Worm (Caenorhabditis elegans) whole organism, L2 larva: ENCODE data around the gene msp-55.
A peak's percentile ranks its signal among the peaks of the same experiment; 100 is the strongest.
"Not testable (repeated sequence)": the region's sequence is repeated elsewhere in the genome, so short reads cannot be mapped to it uniquely, and the experiment has no call there.

Experiments
- C34F6.9 ChIP-seq: fragments of 150-350 bp; optimal IDR thresholded peaks from 2 replicates; lab custom pipeline; 2014; ENCODE audit warnings: missing biosample characterization, missing genetic modification characterization
- F13H6.1 ChIP-seq: sonication (generic microtip); optimal IDR thresholded peaks from 2 replicates; lab custom pipeline; 2016; ENCODE audit warnings: missing genetic modification characterization, missing compliant biosample characterization
- ZK546.5 ChIP-seq: sonication (generic microtip); optimal IDR thresholded peaks from 2 replicates; lab custom pipeline; 2017; ENCODE audit warnings: missing biosample characterization, missing genetic modification characterization
- alr-1 ChIP-seq: fragments of 150-350 bp; optimal IDR thresholded peaks from 2 replicates; lab custom pipeline; 2014; ENCODE audit warnings: missing biosample characterization, missing genetic modification characterization
- aly-2 ChIP-seq: fragments of 150-350 bp; optimal IDR thresholded peaks from 2 replicates; lab custom pipeline; 2014; ENCODE audit warnings: missing biosample characterization, missing genetic modification characterization
- blmp-1 ChIP-seq: sonication (generic microtip); optimal IDR thresholded peaks from 2 replicates; lab custom pipeline; 2017; ENCODE audit warnings: missing genetic modification characterization, mild to moderate bottlenecking, missing compliant biosample characterization, antibody characterized with exemption, moderate library complexity; ENCODE audit not compliant: insufficient read depth
- ceh-16 ChIP-seq: fragments of 150-350 bp; optimal IDR thresholded peaks from 2 replicates; lab custom pipeline; 2014; ENCODE audit warnings: missing biosample characterization, missing genetic modification characterization
- dmd-4 ChIP-seq: sonication (generic microtip); optimal IDR thresholded peaks from 2 replicates; lab custom pipeline; 2017; ENCODE audit warnings: missing biosample characterization, missing genetic modification characterization
- elt-1 ChIP-seq: fragments of 150-350 bp; optimal IDR thresholded peaks from 2 replicates; lab custom pipeline; 2014; ENCODE audit warnings: missing biosample characterization, missing genetic modification characterization
- fos-1 ChIP-seq: fragments of 150-350 bp; optimal IDR thresholded peaks from 2 replicates; lab custom pipeline; 2014; ENCODE audit warnings: missing biosample characterization, missing genetic modification characterization
- lin-39 ChIP-seq: fragments of 150-350 bp; optimal IDR thresholded peaks from 2 replicates; lab custom pipeline; 2014; ENCODE audit warnings: missing biosample characterization, missing genetic modification reagents, missing genetic modification characterization
- lsy-2 ChIP-seq, 2 experiments: fragments of 150-350 bp in 1 of 2; sonication (generic microtip) in 1 of 2; optimal IDR thresholded peaks; 2 replicates each; lab custom pipeline; 2014 to 2017; ENCODE audit warnings: missing biosample characterization in 2 of 2, missing genetic modification characterization in 2 of 2
- mab-5 ChIP-seq: fragments of 150-350 bp; optimal IDR thresholded peaks from 2 replicates; lab custom pipeline; 2014; ENCODE audit warnings: missing biosample characterization, missing genetic modification characterization
- mbf-1 ChIP-seq: sonication (generic microtip); optimal IDR thresholded peaks from 2 replicates; lab custom pipeline; 2017; ENCODE audit warnings: missing biosample characterization, missing genetic modification characterization
- mdl-1 ChIP-seq, 2 experiments: fragments of 150-350 bp in 1 of 2; sonication (generic microtip) in 1 of 2; optimal IDR thresholded peaks; 2 replicates each; lab custom pipeline; 2017; ENCODE audit warnings: missing biosample characterization in 2 of 2, missing genetic modification characterization in 2 of 2
- nhr-10 ChIP-seq: sonication (generic microtip); optimal IDR thresholded peaks from 2 replicates; lab custom pipeline; 2017; ENCODE audit warnings: missing biosample characterization, missing genetic modification characterization
- nhr-11 ChIP-seq: fragments of 150-350 bp; optimal IDR thresholded peaks from 2 replicates; lab custom pipeline; 2014; ENCODE audit warnings: missing biosample characterization, missing genetic modification characterization
- nhr-12 ChIP-seq: fragments of 150-350 bp; optimal IDR thresholded peaks from 2 replicates; lab custom pipeline; 2014; ENCODE audit warnings: missing biosample characterization, missing genetic modification characterization
- nhr-129 ChIP-seq: fragments of 150-350 bp; optimal IDR thresholded peaks from 2 replicates; lab custom pipeline; 2014; ENCODE audit warnings: missing biosample characterization, missing genetic modification characterization
- nhr-23 ChIP-seq: fragments of 150-350 bp; optimal IDR thresholded peaks from 2 replicates; lab custom pipeline; 2014; ENCODE audit warnings: missing biosample characterization, missing genetic modification reagents, missing genetic modification characterization
- nhr-25 ChIP-seq: fragments of 150-350 bp; sonication (generic microtip); optimal IDR thresholded peaks from 3 replicates; lab custom pipeline; 2014; ENCODE audit warnings: missing biosample characterization, missing genetic modification characterization
- nhr-6 ChIP-seq: fragments of 150-350 bp; optimal IDR thresholded peaks from 2 replicates; lab custom pipeline; 2014; ENCODE audit warnings: missing biosample characterization, missing genetic modification characterization
- nhr-77 ChIP-seq: fragments of 150-350 bp; optimal IDR thresholded peaks from 2 replicates; lab custom pipeline; 2014; ENCODE audit warnings: missing biosample characterization, missing genetic modification characterization
- peb-1 ChIP-seq: fragments of 150-350 bp; optimal IDR thresholded peaks from 2 replicates; lab custom pipeline; 2014; ENCODE audit warnings: missing biosample characterization, missing genetic modification characterization
- skn-1 ChIP-seq: sonication (generic microtip); optimal IDR thresholded peaks from 2 replicates; lab custom pipeline; 2017; ENCODE audit warnings: missing biosample characterization, missing genetic modification characterization
- sma-3 ChIP-seq: sonication (generic microtip); optimal IDR thresholded peaks from 2 replicates; lab custom pipeline; 2016; ENCODE audit warnings: missing genetic modification reagents, missing genetic modification characterization, missing compliant biosample characterization
- unc-39 ChIP-seq: fragments of 150-350 bp; optimal IDR thresholded peaks from 2 replicates; lab custom pipeline; 2014; ENCODE audit warnings: missing biosample characterization, missing genetic modification characterization
- unc-62 ChIP-seq: fragments of 150-350 bp; optimal IDR thresholded peaks from 2 replicates; lab custom pipeline; 2014; ENCODE audit warnings: missing biosample characterization, missing genetic modification reagents, missing genetic modification characterization
- ztf-1 ChIP-seq: fragments of 200-800 bp; sonication (Bioruptor generic); conservative IDR thresholded peaks from 2 replicates; pipeline ENCODE4 v1.3.6; 2022; ENCODE audit warnings: missing genetic modification characterization, missing compliant biosample characterization
- ztf-11 ChIP-seq: sonication (generic microtip); optimal IDR thresholded peaks from 2 replicates; lab custom pipeline; 2017; ENCODE audit warnings: missing biosample characterization, missing genetic modification characterization
- ztf-4 ChIP-seq: fragments of 150-350 bp; optimal IDR thresholded peaks from 2 replicates; lab custom pipeline; 2014; ENCODE audit warnings: missing biosample characterization, missing genetic modification characterization

Gene msp-55

DNA sequence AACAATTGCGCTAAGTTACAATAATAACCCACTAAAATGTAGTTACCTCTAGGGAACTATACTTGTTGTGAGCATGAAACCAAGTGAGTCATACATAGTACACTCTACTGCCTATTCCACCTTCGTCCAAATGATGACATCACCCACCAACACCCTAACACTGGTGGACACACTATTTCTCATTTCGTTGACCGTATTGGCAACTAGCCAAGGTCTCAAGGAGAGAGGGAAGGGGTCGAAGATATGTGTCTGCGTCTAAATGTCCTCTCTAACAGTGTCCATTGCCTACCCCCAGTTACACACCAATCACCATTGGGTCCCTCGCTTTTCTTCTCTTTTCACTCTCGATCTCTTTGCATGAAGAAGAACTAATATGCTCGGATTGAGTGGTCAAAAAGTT, 22.1 kb upstream of the msp-55 start:
- peak; percentile 52 for TF ChIP-seq fos-1
- no peak for TF ChIP-seq blmp-1 (tag; lab: Kevin White, UChicago)
- TF ChIP-seq nhr-129 (tag; lab: Kevin White, UChicago) = peak; percentile 23

DNA sequence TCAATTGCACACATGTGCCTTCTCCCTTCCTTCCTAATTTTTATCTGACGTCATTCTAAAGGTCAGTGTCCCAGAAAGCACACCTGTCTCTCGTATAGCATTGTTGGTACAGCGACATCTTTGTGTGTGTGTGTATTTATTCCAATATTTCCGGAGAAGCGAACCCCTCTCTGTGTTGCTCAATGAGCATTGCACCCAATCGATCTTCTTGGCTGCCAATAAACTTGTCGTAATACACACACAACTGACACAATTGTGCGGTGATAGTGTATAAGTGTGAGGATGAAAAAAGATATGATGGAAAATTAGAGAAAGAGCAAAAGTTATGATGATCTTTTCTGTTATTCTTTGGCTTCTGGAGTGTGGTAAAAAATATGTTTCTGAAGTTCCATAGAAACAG, 20.8 kb upstream of the msp-55 start:
- TF ChIP-seq nhr-11 (tag; lab: Kevin White, UChicago) (no peak), nhr-23 (no peak), mdl-1 (tag; optimal IDR thresholded peaks at IDR 0.05; lab: Kevin White, UChicago) (no peak), sma-3 (GFP tag; lab: Kevin White, UChicago) (no peak), skn-1 (tag; lab: Kevin White, UChicago) (no peak), lin-39 (no peak), ceh-16 (tag; lab: Kevin White, UChicago) (no peak), elt-1 (tag; lab: Kevin White, UChicago) (no peak), dmd-4 (tag; lab: Kevin White, UChicago) (no peak), mab-5 (tag; lab: Kevin White, UChicago) (no peak), unc-39 (no peak)

ce11 chrIV:5073836-5074235, 18.0 kb upstream of the msp-55 start:
- TF ChIP-seq skn-1 (tag; lab: Kevin White, UChicago) (no peak), ztf-11 (no peak), lsy-2 (tag; optimal IDR thresholded peaks at IDR 0.05; lab: Kevin White, UChicago) (no peak), alr-1 (tag; lab: Kevin White, UChicago) (no peak), ztf-1 (GFP tag; lab: Robert Waterston, UW) (no peak), ztf-4 (tag; lab: Kevin White, UChicago) (no peak), mbf-1 (no peak), C34F6.9 (tag; lab: Kevin White, UChicago) (no peak), fos-1 (no peak), nhr-77 (tag; lab: Kevin White, UChicago) (no peak), peb-1 (tag; lab: Kevin White, UChicago) (no peak), dmd-4 (tag; lab: Kevin White, UChicago) (no peak), nhr-6 (tag; lab: Kevin White, UChicago) (no peak), ZK546.5 (no peak), nhr-10 (tag; lab: Kevin White, UChicago) (no peak), nhr-11 (tag; lab: Kevin White, UChicago) (no peak), aly-2 (tag; lab: Kevin White, UChicago) (no peak), nhr-12 (tag; lab: Kevin White, UChicago) (no peak), nhr-23 (no peak)

- not testable (repeated sequence) for TF ChIP-seq nhr-25 (tag; lab: Kevin White, UChicago); ztf-11; C34F6.9 (tag; lab: Kevin White, UChicago)
- TF ChIP-seq, all 48 proteins: peak for 0; not testable (repeated sequence) for 48
These were observed 14.8 kb upstream of the msp-55 start, which contains the start of gene C02B10.6 for ce11 chrIV:5070593-5070992. Gene C02B10.6, plus strand, starts transcription at chrIV:5070893.

ce11 chrIV:5068541-5068940, 12.7 kb upstream of the msp-55 start, which contains the start of the genes R13H9.6 and rmd-6:
Gene R13H9.6, minus strand, starts transcription at chrIV:5068641.
Gene rmd-6, plus strand, starts transcription at chrIV:5068845.
- TF ChIP-seq unc-62; sma-3 (GFP tag; lab: Kevin White, UChicago); fos-1: not testable (repeated sequence)
- TF ChIP-seq, all 48 proteins: peak for 0; not testable (repeated sequence) for 48

DNA sequence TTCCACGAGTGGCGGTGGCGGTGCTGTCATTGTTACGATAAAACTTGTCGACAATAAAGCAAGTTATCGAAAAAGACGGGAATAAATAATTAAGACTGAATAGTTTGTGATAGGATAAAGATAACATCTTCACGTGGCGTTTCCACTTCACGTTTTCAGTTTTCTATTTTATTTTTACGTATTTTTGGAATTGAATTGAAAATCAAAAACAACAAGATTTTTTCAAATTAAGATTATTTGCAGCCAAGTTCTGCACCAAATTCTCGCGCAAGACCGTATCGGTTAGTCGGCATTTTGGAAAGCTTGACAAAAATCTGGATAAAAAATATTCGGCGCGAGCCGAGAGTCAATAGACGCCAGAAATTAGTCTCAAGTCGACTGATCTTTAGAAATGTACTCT, 11.1 kb upstream of the msp-55 start, which contains the start of gene ttbk-2.2:
Gene ttbk-2.2 (minus strand): TSS at position 101 of the 400 bp plus-strand sequence.
- TF ChIP-seq F13H6.1, unc-39, ZK546.5: not testable (repeated sequence)

ce11 chrIV:5064961-5065360, 9.1 kb upstream of the msp-55 start, which contains the start of gene msp-53:
Gene msp-53, minus strand, starts transcription at chrIV:5065061.
- not testable (repeated sequence) for TF ChIP-seq nhr-6 (tag; lab: Kevin White, UChicago); mbf-1; ceh-16 (tag; lab: Kevin White, UChicago)
